Worm (Caenorhabditis elegans) whole organism, L2 larva: ENCODE measurements around the gene F38E11.9.
A peak's percentile ranks its signal among the peaks of the same experiment; 100 is the strongest.

Experiments used
- C34F6.9 ChIP-seq: fragments of 150-350 bp; optimal IDR thresholded peaks from 2 replicates; lab custom pipeline; 2014; ENCODE audit warnings: missing biosample characterization, missing genetic modification characterization
- Y55F3AM.14 ChIP-seq: fragments of 200-800 bp; sonication (Bioruptor generic); optimal IDR thresholded peaks from 2 replicates; lab custom pipeline; 2018; ENCODE audit warnings: mild to moderate bottlenecking, missing genetic modification characterization, missing compliant biosample characterization
- aly-2 ChIP-seq: fragments of 150-350 bp; optimal IDR thresholded peaks from 2 replicates; lab custom pipeline; 2014; ENCODE audit warnings: missing biosample characterization, missing genetic modification characterization
- ama-1 ChIP-seq: fragments of 150-350 bp; optimal IDR thresholded peaks from 2 replicates; lab custom pipeline; 2018; ENCODE audit warnings: inconsistent platforms
- blmp-1 ChIP-seq: sonication (generic microtip); optimal IDR thresholded peaks from 2 replicates; lab custom pipeline; 2017; ENCODE audit warnings: missing genetic modification characterization, mild to moderate bottlenecking, missing compliant biosample characterization, antibody characterized with exemption, moderate library complexity; ENCODE audit not compliant: insufficient read depth
- ceh-16 ChIP-seq: fragments of 150-350 bp; optimal IDR thresholded peaks from 2 replicates; lab custom pipeline; 2014; ENCODE audit warnings: missing biosample characterization, missing genetic modification characterization
- ceh-82 ChIP-seq: fragments of 150-350 bp; optimal IDR thresholded peaks from 2 replicates; lab custom pipeline; 2014; ENCODE audit warnings: missing biosample characterization, missing genetic modification characterization
- crh-2 ChIP-seq: sonication (generic microtip); optimal IDR thresholded peaks from 2 replicates; lab custom pipeline; 2017; ENCODE audit warnings: missing biosample characterization, missing genetic modification characterization
- dmd-4 ChIP-seq: sonication (generic microtip); optimal IDR thresholded peaks from 2 replicates; lab custom pipeline; 2017; ENCODE audit warnings: missing biosample characterization, missing genetic modification characterization
- elt-1 ChIP-seq: fragments of 150-350 bp; optimal IDR thresholded peaks from 2 replicates; lab custom pipeline; 2014; ENCODE audit warnings: missing biosample characterization, missing genetic modification characterization
- fos-1 ChIP-seq: fragments of 150-350 bp; optimal IDR thresholded peaks from 2 replicates; lab custom pipeline; 2014; ENCODE audit warnings: missing biosample characterization, missing genetic modification characterization
- lin-11 ChIP-seq: fragments of 150-350 bp; sonication (generic microtip); optimal IDR thresholded peaks from 2 replicates; lab custom pipeline; 2014; ENCODE audit warnings: missing biosample characterization, missing genetic modification characterization, inconsistent platforms, mixed read lengths
- lin-39 ChIP-seq: fragments of 150-350 bp; optimal IDR thresholded peaks from 2 replicates; lab custom pipeline; 2014; ENCODE audit warnings: missing biosample characterization, missing genetic modification reagents, missing genetic modification characterization
- lsy-2 ChIP-seq, 2 experiments: fragments of 150-350 bp in 1 of 2; sonication (generic microtip) in 1 of 2; optimal IDR thresholded peaks; 2 replicates each; lab custom pipeline; 2014 to 2017; ENCODE audit warnings: missing biosample characterization in 2 of 2, missing genetic modification characterization in 2 of 2
- mab-5 ChIP-seq: fragments of 150-350 bp; optimal IDR thresholded peaks from 2 replicates; lab custom pipeline; 2014; ENCODE audit warnings: missing biosample characterization, missing genetic modification characterization
- mdl-1 ChIP-seq, 2 experiments: fragments of 150-350 bp in 1 of 2; sonication (generic microtip) in 1 of 2; optimal IDR thresholded peaks; 2 replicates each; lab custom pipeline; 2017; ENCODE audit warnings: missing biosample characterization in 2 of 2, missing genetic modification characterization in 2 of 2
- nhr-11 ChIP-seq: fragments of 150-350 bp; optimal IDR thresholded peaks from 2 replicates; lab custom pipeline; 2014; ENCODE audit warnings: missing biosample characterization, missing genetic modification characterization
- nhr-12 ChIP-seq: fragments of 150-350 bp; optimal IDR thresholded peaks from 2 replicates; lab custom pipeline; 2014; ENCODE audit warnings: missing biosample characterization, missing genetic modification characterization
- nhr-129 ChIP-seq: fragments of 150-350 bp; optimal IDR thresholded peaks from 2 replicates; lab custom pipeline; 2014; ENCODE audit warnings: missing biosample characterization, missing genetic modification characterization
- nhr-21 ChIP-seq: fragments of 150-350 bp; optimal IDR thresholded peaks from 2 replicates; lab custom pipeline; 2014; ENCODE audit warnings: missing biosample characterization, missing genetic modification characterization
- nhr-25 ChIP-seq: fragments of 150-350 bp; sonication (generic microtip); optimal IDR thresholded peaks from 3 replicates; lab custom pipeline; 2014; ENCODE audit warnings: missing biosample characterization, missing genetic modification characterization
- nhr-6 ChIP-seq: fragments of 150-350 bp; optimal IDR thresholded peaks from 2 replicates; lab custom pipeline; 2014; ENCODE audit warnings: missing biosample characterization, missing genetic modification characterization
- nhr-77 ChIP-seq: fragments of 150-350 bp; optimal IDR thresholded peaks from 2 replicates; lab custom pipeline; 2014; ENCODE audit warnings: missing biosample characterization, missing genetic modification characterization
- peb-1 ChIP-seq: fragments of 150-350 bp; optimal IDR thresholded peaks from 2 replicates; lab custom pipeline; 2014; ENCODE audit warnings: missing biosample characterization, missing genetic modification characterization
- sma-3 ChIP-seq: sonication (generic microtip); optimal IDR thresholded peaks from 2 replicates; lab custom pipeline; 2016; ENCODE audit warnings: missing genetic modification reagents, missing genetic modification characterization, missing compliant biosample characterization
- sma-9 ChIP-seq, 2 experiments: fragments of 150-350 bp in 1 of 2; sonication (generic microtip) in 1 of 2; optimal IDR thresholded peaks; 2 replicates each; lab custom pipeline; 2014 to 2016; ENCODE audit warnings: missing genetic modification characterization in 2 of 2, mild to moderate bottlenecking in 1 of 2, missing biosample characterization in 1 of 2, missing compliant biosample characterization in 1 of 2, missing genetic modification reagents in 1 of 2, moderate library complexity in 1 of 2
- unc-39 ChIP-seq: fragments of 150-350 bp; optimal IDR thresholded peaks from 2 replicates; lab custom pipeline; 2014; ENCODE audit warnings: missing biosample characterization, missing genetic modification characterization
- unc-55 ChIP-seq: fragments of 150-350 bp; sonication (generic microtip); optimal IDR thresholded peaks from 3 replicates; lab custom pipeline; 2014; ENCODE audit warnings: missing biosample characterization, missing genetic modification reagents, missing genetic modification characterization
- zag-1 ChIP-seq: fragments of 150-350 bp; optimal IDR thresholded peaks from 2 replicates; lab custom pipeline; 2014; ENCODE audit warnings: missing biosample characterization, missing genetic modification characterization
- ztf-11 ChIP-seq: sonication (generic microtip); optimal IDR thresholded peaks from 2 replicates; lab custom pipeline; 2017; ENCODE audit warnings: missing biosample characterization, missing genetic modification characterization

The F38E11.9 gene

ce11 chrIV:9485040-9485439 lies 41.2 kb upstream of the F38E11.9 start, which contains the start of gene gadr-2:
Gene gadr-2 (minus strand): TSS chrIV:9485140.
- no peak for TF ChIP-seq sma-3
- no peak for TF ChIP-seq C34F6.9 (tag; lab: Kevin White, UChicago)
- no peak for TF ChIP-seq aly-2
- TF ChIP-seq Y55F3AM.14, result no peak
- TF ChIP-seq dmd-4 (tag; lab: Kevin White, UChicago), result no peak
- no peak for TF ChIP-seq nhr-12 (tag; lab: Kevin White, UChicago)
- TF ChIP-seq lin-11 (tag; lab: Kevin White, UChicago), result no peak
- no peak for TF ChIP-seq ama-1
- TF ChIP-seq unc-39 (tag; lab: Kevin White, UChicago), result no peak
- no peak for TF ChIP-seq blmp-1
- TF ChIP-seq peb-1, result no peak

ce11 chrIV:9480936-9481335 lies 37.1 kb upstream of the F38E11.9 start, which contains the start of gene cng-3:
Gene cng-3 (minus strand): TSS chrIV:9481037.
- TF ChIP-seq peb-1, result no peak
- no peak for TF ChIP-seq lin-11 (tag; lab: Kevin White, UChicago)
- no peak for TF ChIP-seq nhr-129 (tag; lab: Kevin White, UChicago)
- TF ChIP-seq nhr-25 (tag; lab: Kevin White, UChicago), result no peak
- TF ChIP-seq ceh-82 (tag; lab: Kevin White, UChicago), result no peak

- TF ChIP-seq crh-2 (tag; lab: Kevin White, UChicago) (peak; percentile 3), lin-39 (tag; lab: Kevin White, UChicago) (no peak), sma-3 (peak; percentile 44), nhr-25 (tag; lab: Kevin White, UChicago) (peak; percentile 41), nhr-11 (tag; lab: Kevin White, UChicago) (peak; percentile 15), ceh-16 (tag; lab: Kevin White, UChicago) (peak; percentile 22), ceh-82 (tag; lab: Kevin White, UChicago) (no peak), zag-1 (tag; lab: Kevin White, UChicago) (no peak), nhr-129 (tag; lab: Kevin White, UChicago) (peak; percentile 51), Y55F3AM.14 (peak; percentile 78), nhr-6 (tag; lab: Kevin White, UChicago) (no peak), nhr-21 (tag; lab: Kevin White, UChicago) (peak; percentile 65), lsy-2 (tag; optimal IDR thresholded peaks at IDR 0.05; lab: Kevin White, UChicago) (no peak), blmp-1 (peak; percentile 44), C34F6.9 (tag; lab: Kevin White, UChicago) (peak; percentile 37), sma-9 (GFP tag; optimal IDR thresholded peaks at IDR 0.05; lab: Kevin White, UChicago) (peak; percentile 86), sma-9 (tag; optimal IDR thresholded peaks at IDR 0.05; lab: Kevin White, UChicago) (no peak), unc-55 (GFP tag; lab: Kevin White, UChicago) (no peak), elt-1 (tag; lab: Kevin White, UChicago) (no peak), ama-1 (no peak), fos-1 (tag; lab: Kevin White, UChicago) (peak; percentile 58), ztf-11 (no peak), mab-5 (tag; lab: Kevin White, UChicago) (peak; percentile 13), aly-2 (no peak), mdl-1 (tag; optimal IDR thresholded peaks at IDR 0.05; lab: Kevin White, UChicago) (no peak), nhr-77 (tag; lab: Kevin White, UChicago) (no peak)
Measured at ce11 chrIV:9477135-9477928, 33.5 kb upstream of the F38E11.9 start, which contains the start of gene wrt-3. Gene wrt-3 (minus strand): TSS chrIV:9477456.

ce11 chrIV:9469293-9469692 lies 25.5 kb upstream of the F38E11.9 start:
- peak; percentile 7 for TF ChIP-seq sma-9 (GFP tag; optimal IDR thresholded peaks at IDR 0.05; lab: Kevin White, UChicago)
- no peak for TF ChIP-seq sma-9 (tag; optimal IDR thresholded peaks at IDR 0.05; lab: Kevin White, UChicago)
- no peak for TF ChIP-seq peb-1
- no peak for TF ChIP-seq ztf-11

- TF ChIP-seq lsy-2 (tag; optimal IDR thresholded peaks at IDR 0.05; lab: Kevin White, UChicago) (no peak), unc-39 (tag; lab: Kevin White, UChicago) (no peak), lin-39 (tag; lab: Kevin White, UChicago) (no peak), nhr-11 (tag; lab: Kevin White, UChicago) (no peak)
Measured at ce11 chrIV:9467418-9467817, 23.6 kb upstream of the F38E11.9 start, which contains the start of gene F38E11.6. Gene F38E11.6 (minus strand): TSS chrIV:9467518.
